Worm (Caenorhabditis elegans) whole organism, midembryonic: ENCODE measurements around the gene srh-55.

Experiments used
- T22C8.4 ChIP-seq: fragments of 200-800 bp; sonication (Bioruptor generic); IDR thresholded peaks from 2 replicates; pipeline ENCODE4 v1.3.6; 2022; ENCODE audit warnings: missing genetic modification characterization, missing compliant biosample characterization
- cog-1 ChIP-seq: sonication (generic microtip); optimal IDR thresholded peaks from 2 replicates; lab custom pipeline; 2016; ENCODE audit warnings: missing genetic modification characterization, missing compliant biosample characterization
- flt-1 ChIP-seq: fragments of 200-800 bp; sonication (Bioruptor generic); IDR thresholded peaks from 2 replicates; pipeline ENCODE4 v1.3.6; 2022; ENCODE audit warnings: missing genetic modification characterization, missing compliant biosample characterization
- med-1 ChIP-seq: sonication (generic microtip); optimal IDR thresholded peaks from 2 replicates; lab custom pipeline; 2017; ENCODE audit warnings: missing genetic modification characterization, mild to moderate bottlenecking, missing compliant biosample characterization, antibody characterized with exemption, missing genetic modification reagents; ENCODE audit not compliant: insufficient read depth
- tab-1 ChIP-seq: fragments of 200-800 bp; sonication (Bioruptor generic); IDR thresholded peaks from 2 replicates; pipeline ENCODE4 v1.3.6; 2022; ENCODE audit warnings: missing genetic modification characterization, missing compliant biosample characterization
- ztf-23 ChIP-seq: fragments of 200-800 bp; sonication (Bioruptor generic); IDR thresholded peaks from 2 replicates; pipeline ENCODE4 v1.3.6; 2022; ENCODE audit warnings: missing genetic modification reagents, missing genetic modification characterization, missing compliant biosample characterization
- ztf-29 ChIP-seq: fragments of 200-800 bp; sonication (Bioruptor generic); IDR thresholded peaks from 2 replicates; pipeline ENCODE4 v1.3.6; 2022; ENCODE audit warnings: missing genetic modification reagents, missing genetic modification characterization, missing compliant biosample characterization

DNA sequence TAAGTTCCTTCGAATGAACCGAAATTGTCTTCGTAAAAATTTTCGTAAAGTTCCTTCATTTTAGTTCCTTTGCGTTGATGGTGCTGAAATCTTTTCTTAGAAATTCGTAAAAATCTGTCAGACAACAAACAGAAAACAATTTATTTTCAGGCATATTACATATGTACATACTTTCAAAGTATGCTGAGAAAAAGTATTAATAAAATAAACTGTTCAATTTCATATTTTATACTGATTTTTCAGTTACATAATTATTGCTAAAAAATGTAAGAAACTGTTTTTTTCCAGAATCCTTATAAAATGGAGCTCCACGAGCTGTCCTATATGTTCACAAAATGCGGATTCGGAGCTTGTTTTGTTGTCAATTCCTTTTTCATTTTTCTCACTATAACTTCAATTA lies 5.3 kb downstream of the srh-55 start, which contains the start of gene str-45:
- TF ChIP-seq flt-1 (GFP tag; lab: Robert Waterston, UW) (no peak), med-1 (GFP tag; lab: Kevin White, UChicago) (no peak), ztf-29 (GFP tag; lab: Robert Waterston, UW) (no peak), tab-1 (GFP tag; lab: Robert Waterston, UW) (no peak), ztf-23 (GFP tag; lab: Robert Waterston, UW) (no peak), cog-1 (no peak), T22C8.4 (no peak)
